Fruit fly (Drosophila melanogaster): ENCODE results near the gene CG33922.

The CG33922 gene

dm6 chr2L:1352768-1353167, 8.8 kb upstream of the CG33922 start, which contains the start of gene CG5556:
Gene CG5556, minus strand, starts transcription at chr2L:1352868.
- TF ChIP-seq CG17612 (GFP tag; IDR thresholded peaks at IDR 0.05) (no peak), Hmr (GFP tag; optimal IDR thresholded peaks at IDR 0.05) (no peak), ara (GFP tag; IDR thresholded peaks at IDR 0.05) (no peak), Dref (GFP tag; IDR thresholded peaks at IDR 0.05) (no peak), maf-S (GFP tag; optimal IDR thresholded peaks at IDR 0.05) (no peak), pb (GFP tag; optimal IDR thresholded peaks at IDR 0.05) (no peak), CG10147 (GFP tag; optimal IDR thresholded peaks at IDR 0.05) (no peak), CG2875 (GFP tag; optimal IDR thresholded peaks at IDR 0.05) (no peak), zf30C (GFP tag; optimal IDR thresholded peaks at IDR 0.05) (no peak), CG18599 (GFP tag; optimal IDR thresholded peaks at IDR 0.05) (no peak), al (GFP tag; IDR thresholded peaks at IDR 0.05) (no peak), ems (GFP tag; optimal IDR thresholded peaks at IDR 0.05) (no peak), CkIIα-i1 (GFP tag; IDR thresholded peaks at IDR 0.05) (no peak), Camta (GFP tag; optimal IDR thresholded peaks at IDR 0.05) (no peak), slbo (GFP tag; IDR thresholded peaks at IDR 0.05) (no peak), en (GFP tag; optimal IDR thresholded peaks at IDR 0.05) (no peak), pum (GFP tag; optimal IDR thresholded peaks at IDR 0.05) (no peak)

- TF ChIP-seq CG1529 (GFP tag; optimal IDR thresholded peaks at IDR 0.05) (no peak), corto (GFP tag; optimal IDR thresholded peaks at IDR 0.05) (no peak), Chrac-16 (GFP tag; optimal IDR thresholded peaks at IDR 0.05) (no peak), CG4328 (GFP tag; optimal IDR thresholded peaks at IDR 0.05) (no peak), ewg (GFP tag; optimal IDR thresholded peaks at IDR 0.05) (peak; percentile 90), pho (GFP tag; optimal IDR thresholded peaks at IDR 0.05) (no peak), CG9727 (GFP tag; optimal IDR thresholded peaks at IDR 0.05) (no peak), sug (tag; optimal IDR thresholded peaks at IDR 0.05) (no peak), CTCF (GFP tag; optimal IDR thresholded peaks at IDR 0.05) (peak; percentile 80), dmrt99B (tag; optimal IDR thresholded peaks at IDR 0.05) (no peak), CG12104 (GFP tag; optimal IDR thresholded peaks at IDR 0.05) (no peak), pfk (GFP tag; optimal IDR thresholded peaks at IDR 0.05) (no peak), Ets97D (GFP tag; optimal IDR thresholded peaks at IDR 0.05) (no peak), CG2712 (tag; optimal IDR thresholded peaks at IDR 0.05) (no peak), CG12219 (GFP tag; optimal IDR thresholded peaks at IDR 0.05) (no peak), CG4854 (GFP tag; optimal IDR thresholded peaks at IDR 0.05) (no peak), gsb-n (tag; optimal IDR thresholded peaks at IDR 0.05) (no peak), Dp (GFP tag; optimal IDR thresholded peaks at IDR 0.05) (no peak), Trl (optimal IDR thresholded peaks at IDR 0.05) (peak; percentile 3 to 5), Trl (GFP tag; optimal IDR thresholded peaks at IDR 0.05) (no peak), lola (GFP tag; optimal IDR thresholded peaks at IDR 0.05) (no peak), CG7357 (GFP tag; IDR thresholded peaks at IDR 0.05) (no peak), CG12155 (GFP tag; optimal IDR thresholded peaks at IDR 0.05) (peak; percentile 50), ato (GFP tag; IDR thresholded peaks at IDR 0.05; ENCODE audit: partially characterized antibody) (no peak), ind (GFP tag; optimal IDR thresholded peaks at IDR 0.05) (no peak), CG6654 (GFP tag; optimal IDR thresholded peaks at IDR 0.05) (no peak), CG11723 (GFP tag; optimal IDR thresholded peaks at IDR 0.05) (no peak), zen (tag; optimal IDR thresholded peaks at IDR 0.05) (no peak), CG13775 (GFP tag; optimal IDR thresholded peaks at IDR 0.05) (no peak), CG6813 (GFP tag; optimal IDR thresholded peaks at IDR 0.05) (no peak)
Measured at dm6 chr2L:1346034-1346433, 2.1 kb upstream of the CG33922 start.

All from whole organism, embryonic.